Fruit fly (Drosophila melanogaster): Measurements from ENCODE around the gene CASK.

DNA sequence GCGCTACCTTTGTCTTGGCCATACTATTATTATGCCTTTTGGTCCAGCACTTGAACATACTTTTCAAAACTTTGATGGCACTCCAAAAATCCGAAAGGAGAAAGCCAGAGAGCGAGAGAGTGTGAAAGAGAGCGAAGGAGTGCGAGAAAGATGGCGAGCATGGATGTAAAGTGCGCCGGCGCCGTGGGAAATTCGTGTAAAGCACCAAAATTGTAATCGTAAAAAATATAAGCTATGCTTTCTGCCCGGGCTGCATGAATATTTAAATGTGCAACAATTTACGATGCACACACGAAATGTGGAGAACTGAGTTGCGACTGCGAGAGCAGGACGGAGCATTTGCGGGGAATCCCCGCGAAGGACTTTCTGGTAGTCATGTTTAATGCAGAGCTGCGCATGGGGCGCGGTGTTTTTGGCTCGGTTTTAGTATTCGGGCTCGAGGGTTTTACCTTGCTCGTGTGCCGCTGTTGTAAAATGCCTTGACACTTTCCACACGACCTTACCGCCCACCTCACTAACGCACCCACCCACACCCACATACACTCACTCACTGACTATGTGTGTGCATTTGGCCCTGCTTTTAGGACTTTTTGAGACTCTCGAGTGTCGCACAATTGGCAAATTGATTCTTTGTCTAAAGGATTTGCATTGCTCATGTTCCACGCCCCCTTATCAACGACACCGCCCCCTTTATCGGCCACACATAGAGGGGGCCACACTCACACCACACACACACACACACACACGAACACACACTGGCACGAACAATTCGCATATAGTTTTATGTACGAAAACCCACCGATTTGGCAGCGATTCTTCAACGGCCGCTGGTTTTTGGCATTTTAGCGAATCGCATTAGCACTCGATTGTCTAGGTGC is 551 bp downstream of the CASK start:
- TF ChIP-seq CG18262 (tag; optimal IDR thresholded peaks at IDR 0.05) (no peak), CG1602 (GFP tag; optimal IDR thresholded peaks at IDR 0.05) (no peak), CG14667 (GFP tag; IDR thresholded peaks at IDR 0.05) (no peak), CG7839 (tag; optimal IDR thresholded peaks at IDR 0.05) (no peak), Ada2b (GFP tag; IDR thresholded peaks at IDR 0.05) (no peak), CG8281 (tag; optimal IDR thresholded peaks at IDR 0.05) (no peak), hth (optimal IDR thresholded peaks at IDR 0.05) (no peak), D19B (GFP tag; optimal IDR thresholded peaks at IDR 0.05) (no peak), psq (GFP tag; optimal IDR thresholded peaks at IDR 0.05) (no peak), CG12769 (tag; optimal IDR thresholded peaks at IDR 0.05) (no peak), zf30C (GFP tag; optimal IDR thresholded peaks at IDR 0.05) (no peak), Ssrp (tag; optimal IDR thresholded peaks at IDR 0.05) (no peak), ssp (GFP tag; IDR thresholded peaks at IDR 0.05) (no peak)
